Fruit fly (Drosophila melanogaster) whole organism, embryonic: ENCODE results near the gene Lerp.

Experiments used
- Atf-2 ChIP-seq: fragments of 200-800 bp; sonication (Bioruptor generic); optimal IDR thresholded peaks from 2 replicates; lab custom pipeline; 2016; ENCODE audit warnings: missing biosample characterization, missing genetic modification characterization
- B-H2 ChIP-seq: fragments of 200-800 bp; sonication (Bioruptor generic); optimal IDR thresholded peaks from 2 replicates; lab custom pipeline; 2018; ENCODE audit warnings: missing biosample characterization, mild to moderate bottlenecking, missing genetic modification characterization
- CG11696 ChIP-seq: fragments of 200-800 bp; sonication (Bioruptor generic); IDR thresholded peaks from 2 replicates; pipeline ENCODE4 v1.3.6; 2022; ENCODE audit warnings: missing biosample characterization, missing genetic modification characterization
- CG12299 ChIP-seq: fragments of 200-800 bp; sonication (Bioruptor generic); optimal IDR thresholded peaks from 2 replicates; lab custom pipeline; 2018; ENCODE audit warnings: missing biosample characterization, mild to moderate bottlenecking, missing genetic modification characterization
- CG1602 ChIP-seq: fragments of 200-800 bp; sonication (Bioruptor generic); optimal IDR thresholded peaks from 3 replicates; lab custom pipeline; 2016; ENCODE audit warnings: missing biosample characterization, missing genetic modification characterization
- CG1603 ChIP-seq: fragments of 200-800 bp; sonication (Bioruptor generic); optimal IDR thresholded peaks from 2 replicates; lab custom pipeline; 2019; ENCODE audit warnings: missing biosample characterization, mild to moderate bottlenecking, missing genetic modification characterization, moderate library complexity
- CG2875 ChIP-seq: fragments of 200-800 bp; sonication (Bioruptor generic); optimal IDR thresholded peaks from 2 replicates; lab custom pipeline; 2017; ENCODE audit warnings: missing biosample characterization, mild to moderate bottlenecking, missing genetic modification characterization, missing genetic modification reagents
- CG4424 ChIP-seq: fragments of 200-800 bp; sonication (Bioruptor generic); optimal IDR thresholded peaks from 3 replicates; lab custom pipeline; 2016; ENCODE audit warnings: missing biosample characterization, missing genetic modification characterization
- CG5180 ChIP-seq: fragments of 200-800 bp; sonication (Bioruptor generic); optimal IDR thresholded peaks from 3 replicates; lab custom pipeline; 2017; ENCODE audit warnings: missing biosample characterization, missing genetic modification characterization, mild to moderate bottlenecking, moderate library complexity, missing genetic modification reagents
- CG6813 ChIP-seq: fragments of 200-800 bp; sonication (Bioruptor generic); optimal IDR thresholded peaks from 2 replicates; lab custom pipeline; 2017; ENCODE audit warnings: missing biosample characterization, missing genetic modification characterization, mild to moderate bottlenecking, moderate library complexity, missing genetic modification reagents
- CG7928 ChIP-seq: fragments of 200-800 bp; sonication (Bioruptor generic); optimal IDR thresholded peaks from 2 replicates; lab custom pipeline; 2017; ENCODE audit warnings: missing biosample characterization, mild to moderate bottlenecking, missing genetic modification characterization
- CG7963 ChIP-seq: fragments of 200-800 bp; sonication (Bioruptor generic); IDR thresholded peaks from 3 replicates; pipeline ENCODE4 v1.3.6; 2022; ENCODE audit warnings: missing biosample characterization, missing genetic modification characterization; ENCODE audit not compliant: partially characterized antibody
- CG8290 ChIP-seq, 3 experiments: fragments of 200-800 bp; sonication (Bioruptor generic); optimal IDR thresholded peaks; 2 replicates each; lab custom pipeline; 2016 to 2019; ENCODE audit warnings: missing biosample characterization in 3 of 3, missing genetic modification characterization in 3 of 3, mild to moderate bottlenecking in 2 of 3, moderate library complexity in 1 of 3
- CG8359 ChIP-seq: fragments of 200-800 bp; sonication (Bioruptor generic); optimal IDR thresholded peaks from 2 replicates; lab custom pipeline; 2017; ENCODE audit warnings: missing biosample characterization, mild to moderate bottlenecking, missing genetic modification characterization, borderline replicate concordance
- CG8924 ChIP-seq: fragments of 200-800 bp; optimal IDR thresholded peaks from 3 replicates; lab custom pipeline; 2019; ENCODE audit warnings: missing biosample characterization, mild to moderate bottlenecking, missing genetic modification characterization, moderate library complexity
- E2f1 ChIP-seq: fragments of 200-800 bp; sonication (Bioruptor generic); IDR thresholded peaks from 2 replicates; pipeline ENCODE4 v1.3.6; 2022; ENCODE audit warnings: missing biosample characterization, missing genetic modification characterization
- E2f2 ChIP-seq: fragments of 200-800 bp; sonication (Bioruptor generic); IDR thresholded peaks from 2 replicates; pipeline ENCODE4 v1.3.6; 2022; ENCODE audit warnings: missing biosample characterization, missing genetic modification characterization
- Ets97D ChIP-seq: fragments of 200-800 bp; sonication (Bioruptor generic); optimal IDR thresholded peaks from 3 replicates; lab custom pipeline; 2016; ENCODE audit warnings: missing biosample characterization, missing genetic modification characterization
- Fer3 ChIP-seq: fragments of 200-800 bp; sonication (Bioruptor generic); optimal IDR thresholded peaks from 2 replicates; lab custom pipeline; 2018; ENCODE audit warnings: missing biosample characterization, mild to moderate bottlenecking, missing genetic modification characterization, moderate library complexity
- Gsc ChIP-seq: fragments of 200-800 bp; sonication (Bioruptor generic); IDR thresholded peaks from 2 replicates; pipeline ENCODE4 v1.3.6; 2022; ENCODE audit warnings: missing biosample characterization, missing genetic modification characterization
- Lim3 ChIP-seq: fragments of 200-800 bp; sonication (Bioruptor generic); IDR thresholded peaks from 2 replicates; pipeline ENCODE4 v1.3.6; 2022; ENCODE audit warnings: missing biosample characterization, missing genetic modification characterization
- Myb ChIP-seq: fragments of 200-800 bp; sonication (Bioruptor generic); optimal IDR thresholded peaks from 2 replicates; lab custom pipeline; 2016; ENCODE audit warnings: missing biosample characterization, missing genetic modification characterization
- NC2β ChIP-seq: fragments of 200-800 bp; sonication (Bioruptor generic); optimal IDR thresholded peaks from 2 replicates; lab custom pipeline; 2016; ENCODE audit warnings: missing biosample characterization, missing genetic modification characterization
- Rfx ChIP-seq: fragments of 200-800 bp; sonication (Bioruptor generic); IDR thresholded peaks from 2 replicates; pipeline ENCODE4 v1.3.6; 2022; ENCODE audit warnings: missing biosample characterization, missing genetic modification characterization
- Scr ChIP-seq: fragments of 200-800 bp; sonication (Bioruptor generic); IDR thresholded peaks from 2 replicates; pipeline ENCODE4 v1.3.6; 2022; ENCODE audit warnings: missing biosample characterization, missing genetic modification characterization; ENCODE audit not compliant: partially characterized antibody
- Sry-δ ChIP-seq: fragments of 200-800 bp; sonication (Bioruptor generic); optimal IDR thresholded peaks from 2 replicates; lab custom pipeline; 2016; ENCODE audit warnings: missing biosample characterization, missing genetic modification characterization
- Ssrp ChIP-seq: fragments of 200-800 bp; sonication (Bioruptor generic); optimal IDR thresholded peaks from 2 replicates; lab custom pipeline; 2018; ENCODE audit warnings: missing biosample characterization, mild to moderate bottlenecking, missing genetic modification characterization, moderate library complexity
- YL-1 ChIP-seq: fragments of 200-800 bp; sonication (Bioruptor generic); optimal IDR thresholded peaks from 3 replicates; lab custom pipeline; 2017; ENCODE audit warnings: missing biosample characterization, mild to moderate bottlenecking, missing genetic modification characterization
- chm ChIP-seq: fragments of 200-800 bp; sonication (Bioruptor generic); IDR thresholded peaks from 2 replicates; pipeline ENCODE4 v1.3.6; 2022; ENCODE audit warnings: missing biosample characterization, missing genetic modification characterization
- dati ChIP-seq: fragments of 200-800 bp; sonication (Bioruptor generic); IDR thresholded peaks from 2 replicates; pipeline ENCODE4 v1.3.6; 2022; ENCODE audit warnings: missing biosample characterization, missing genetic modification characterization
- emc ChIP-seq: fragments of 200-800 bp; sonication (Bioruptor generic); optimal IDR thresholded peaks from 2 replicates; lab custom pipeline; 2016; ENCODE audit warnings: missing biosample characterization, missing genetic modification characterization
- esg ChIP-seq: fragments of 200-800 bp; sonication (Bioruptor generic); conservative IDR thresholded peaks from 2 replicates; pipeline ENCODE4 v1.3.6; 2022; ENCODE audit warnings: missing biosample characterization, missing genetic modification characterization
- fd3F ChIP-seq: fragments of 200-800 bp; sonication (Bioruptor generic); optimal IDR thresholded peaks from 2 replicates; lab custom pipeline; 2018; ENCODE audit warnings: missing biosample characterization, mild to moderate bottlenecking, missing genetic modification characterization, moderate library complexity
- klu ChIP-seq: fragments of 200-800 bp; sonication (Bioruptor generic); IDR thresholded peaks from 2 replicates; pipeline ENCODE4 v1.3.6; 2022; ENCODE audit warnings: missing biosample characterization, missing genetic modification characterization
- lab ChIP-seq: fragments of 200-800 bp; sonication (Bioruptor generic); optimal IDR thresholded peaks from 3 replicates; lab custom pipeline; 2017; ENCODE audit warnings: missing biosample characterization, missing genetic modification characterization, mild to moderate bottlenecking, moderate library complexity, missing genetic modification reagents
- lilli ChIP-seq: fragments of 200-800 bp; sonication (Bioruptor generic); optimal IDR thresholded peaks from 3 replicates; lab custom pipeline; 2016; ENCODE audit warnings: missing biosample characterization, missing genetic modification characterization
- mirr ChIP-seq: fragments of 200-800 bp; sonication (Bioruptor generic); optimal IDR thresholded peaks from 3 replicates; lab custom pipeline; 2018; ENCODE audit warnings: missing biosample characterization, mild to moderate bottlenecking, missing genetic modification characterization
- nmo ChIP-seq: fragments of 200-800 bp; sonication (Bioruptor generic); optimal IDR thresholded peaks from 2 replicates; lab custom pipeline; 2018; ENCODE audit warnings: missing biosample characterization, mild to moderate bottlenecking, missing genetic modification characterization, moderate library complexity
- oc ChIP-seq: fragments of 200-800 bp; sonication (Bioruptor generic); optimal IDR thresholded peaks from 2 replicates; lab custom pipeline; 2018; ENCODE audit warnings: missing biosample characterization, mild to moderate bottlenecking, missing genetic modification characterization, moderate library complexity
- p53 ChIP-seq: fragments of 200-800 bp; sonication (Bioruptor generic); optimal IDR thresholded peaks from 2 replicates; lab custom pipeline; 2016; ENCODE audit warnings: missing biosample characterization, missing genetic modification characterization
- phol ChIP-seq: fragments of 200-800 bp; sonication (Bioruptor generic); optimal IDR thresholded peaks from 3 replicates; lab custom pipeline; 2018; ENCODE audit warnings: missing biosample characterization, mild to moderate bottlenecking, missing genetic modification characterization, moderate library complexity
- pum ChIP-seq: fragments of 200-800 bp; sonication (Bioruptor generic); optimal IDR thresholded peaks from 2 replicates; lab custom pipeline; 2016; ENCODE audit warnings: missing biosample characterization, missing genetic modification characterization
- sd ChIP-seq: fragments of 200-800 bp; sonication (Bioruptor generic); optimal IDR thresholded peaks from 3 replicates; lab custom pipeline; 2018; ENCODE audit warnings: missing biosample characterization, mild to moderate bottlenecking, missing genetic modification characterization, moderate library complexity
- sisA ChIP-seq: fragments of 200-800 bp; sonication (Bioruptor generic); IDR thresholded peaks from 2 replicates; pipeline ENCODE4 v1.3.6; 2022; ENCODE audit warnings: missing biosample characterization, missing genetic modification characterization
- tin ChIP-seq: fragments of 200-800 bp; sonication (Bioruptor generic); optimal IDR thresholded peaks from 3 replicates; lab custom pipeline; 2016; ENCODE audit warnings: missing biosample characterization, missing genetic modification characterization
- trem ChIP-seq: fragments of 200-800 bp; optimal IDR thresholded peaks from 3 replicates; lab custom pipeline; 2019; ENCODE audit warnings: missing biosample characterization, mild to moderate bottlenecking, missing genetic modification characterization, moderate library complexity
- tup ChIP-seq: fragments of 200-800 bp; sonication (Bioruptor generic); optimal IDR thresholded peaks from 2 replicates; lab custom pipeline; 2016; ENCODE audit warnings: missing biosample characterization, mild to moderate bottlenecking, missing genetic modification characterization, moderate library complexity
- twi ChIP-seq: fragments of 200-800 bp; optimal IDR thresholded peaks from 2 replicates; lab custom pipeline; 2019; ENCODE audit warnings: missing biosample characterization, mild to moderate bottlenecking, missing genetic modification characterization, moderate library complexity
- unc-4 ChIP-seq: fragments of 200-800 bp; sonication (Bioruptor generic); IDR thresholded peaks from 2 replicates; pipeline ENCODE4 v1.3.6; 2022; ENCODE audit warnings: missing biosample characterization, missing genetic modification characterization; ENCODE audit not compliant: partially characterized antibody
- wdn ChIP-seq: fragments of 200-800 bp; sonication (Bioruptor generic); IDR thresholded peaks from 2 replicates; pipeline ENCODE4 v1.3.6; 2022; ENCODE audit warnings: missing biosample characterization, missing genetic modification characterization
- zf30C ChIP-seq: fragments of 200-800 bp; sonication (Bioruptor generic); optimal IDR thresholded peaks from 3 replicates; lab custom pipeline; 2018; ENCODE audit warnings: missing biosample characterization, mild to moderate bottlenecking, missing genetic modification characterization

Lerp gene

DNA sequence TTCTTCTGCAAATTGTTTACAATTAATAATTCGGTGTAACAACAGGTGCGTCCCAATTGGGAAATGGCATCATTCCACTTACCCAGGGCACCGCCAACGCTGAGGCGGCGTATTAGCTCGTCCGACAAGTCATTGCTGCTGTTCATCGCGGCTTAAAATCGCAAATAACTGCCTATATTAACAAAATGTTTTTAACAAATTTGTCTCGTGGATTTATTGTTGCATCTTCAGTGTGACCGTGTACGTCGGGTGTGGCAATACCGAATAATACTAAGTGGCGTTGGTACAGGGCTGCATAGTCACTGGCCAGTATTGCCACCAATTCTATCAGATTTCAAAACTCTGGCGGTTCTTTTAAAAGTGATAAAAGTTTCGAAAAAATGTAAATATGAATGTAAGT, 49.7 kb upstream of the Lerp start, which contains the start of gene Ets97D (continued):
- TF ChIP-seq CG8359 (GFP tag; lab: Kevin White, UChicago) (no peak), CG5180 (GFP tag; lab: Kevin White, UChicago) (peak; percentile 52), tup (GFP tag; lab: Kevin White, UChicago) (no peak), unc-4 (GFP tag; lab: Robert Waterston, UW) (no peak), B-H2 (GFP tag; lab: Kevin White, UChicago) (peak; percentile 25), emc (GFP tag; lab: Kevin White, UChicago) (no peak), Fer3 (no peak), phol (tag; lab: Kevin White, UChicago) (peak; percentile 12), dati (no peak), CG7963 (GFP tag; lab: Robert Waterston, UW) (no peak), CG11696 (GFP tag; lab: Robert Waterston, UW) (no peak), CG1602 (no peak), Scr (GFP tag; lab: Robert Waterston, UW) (peak; percentile 19; the same call in 1 of the 2 replicates), Ets97D (GFP tag; lab: Kevin White, UChicago) (peak; percentile 84), lilli (no peak), tin (GFP tag; lab: Kevin White, UChicago) (no peak), E2f1 (no peak), CG7928 (peak; percentile 97), twi (tag; lab: Kevin White, UChicago) (no peak), zf30C (GFP tag; lab: Kevin White, UChicago) (no peak), YL-1 (GFP tag; lab: Kevin White, UChicago) (peak; percentile 82), pum (no peak), CG1603 (tag; lab: Kevin White, UChicago) (peak; percentile 83), E2f2 (GFP tag; lab: Robert Waterston, UW) (peak; percentile 100), CG12299 (no peak), CG8924 (tag; lab: Kevin White, UChicago) (peak; percentile 63), fd3F (GFP tag; lab: Kevin White, UChicago) (no peak), Sry-δ (GFP tag; lab: Kevin White, UChicago) (peak; percentile 27), CG2875 (GFP tag; lab: Kevin White, UChicago) (no peak), lab (GFP tag; lab: Kevin White, UChicago) (no peak), Atf-2 (GFP tag; lab: Kevin White, UChicago) (no peak), trem (peak; percentile 48), oc (tag; lab: Kevin White, UChicago) (no peak), p53 (GFP tag; lab: Kevin White, UChicago) (peak; percentile 1), Lim3 (no peak), Gsc (GFP tag; lab: Robert Waterston, UW) (no peak), Ssrp (tag; lab: Kevin White, UChicago) (no peak), chm (GFP tag; lab: Robert Waterston, UW) (no peak), esg (GFP tag; lab: Robert Waterston, UW) (no peak), klu (GFP tag; lab: Robert Waterston, UW) (no peak), mirr (GFP tag; lab: Kevin White, UChicago) (no peak), CG8290 (GFP tag; optimal IDR thresholded peaks at IDR 0.05; lab: Kevin White, UChicago) (no peak), CG8290 (tag; optimal IDR thresholded peaks at IDR 0.05; lab: Kevin White, UChicago) (peak in 1 of 2 experiments; percentile 68), Myb (GFP tag; lab: Kevin White, UChicago) (peak; percentile 43), CG6813 (GFP tag; lab: Kevin White, UChicago) (no peak), NC2β (peak; percentile 37), wdn (GFP tag; lab: Robert Waterston, UW) (no peak), sd (tag; lab: Kevin White, UChicago) (no peak), nmo (peak; percentile 22), sisA (no peak), Rfx (GFP tag; lab: Robert Waterston, UW) (no peak), CG4424 (no peak)
